Fruit fly (Drosophila melanogaster) S2 (cell line): Measurements from ENCODE around the gene Tspo.

Source experiments
- CG8478 ChIP-seq: fragments of >200 bp; optimal IDR thresholded peaks from 2 replicates; lab custom pipeline; 2018
- CTCF ChIP-seq, 2 experiments: fragments of >200 bp; optimal IDR thresholded peaks; 2 replicates each; lab custom pipeline; 2018

The Tspo gene

DNA sequence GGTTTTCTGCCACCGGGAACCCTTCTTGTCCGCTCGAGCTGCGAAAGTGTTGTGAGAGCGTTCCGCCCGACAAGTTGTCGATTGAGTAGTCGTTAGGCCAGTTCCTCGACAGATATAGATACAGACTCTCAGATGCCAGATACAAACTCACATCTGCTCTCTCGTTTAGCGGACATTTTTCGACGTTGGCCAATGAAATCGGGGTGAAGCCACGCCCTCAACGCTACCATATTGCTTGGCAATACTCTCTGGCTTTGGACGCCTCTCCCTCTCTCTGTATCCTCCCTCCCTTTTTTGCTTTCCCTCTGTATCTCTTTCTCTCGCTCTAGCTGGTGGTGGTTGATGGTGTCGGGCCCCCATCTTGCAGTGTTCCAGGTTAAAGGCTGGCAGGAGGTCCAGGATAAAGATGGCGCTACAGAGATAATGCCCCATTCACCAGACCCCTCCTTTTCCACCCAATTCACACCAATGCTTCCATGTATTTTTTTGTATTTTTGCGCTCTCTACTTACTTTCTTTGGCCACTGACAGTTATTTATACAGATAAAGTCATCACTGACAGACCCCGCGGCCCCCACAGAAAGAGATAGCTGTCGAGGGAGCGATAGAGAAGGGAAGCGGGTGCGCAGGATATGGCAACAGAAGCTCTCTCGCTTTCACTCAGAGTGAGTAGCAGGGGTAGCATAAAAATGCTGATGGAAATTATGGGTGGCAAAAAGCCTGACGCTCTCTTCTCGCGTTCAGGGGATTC is 35.4 kb downstream of the Tspo start, which contains the start of gene Gsc:
Gsc (minus strand) TSS at position 51 of the 750 bp plus-strand sequence.
- no peak for TF ChIP-seq CG8478 (lab: Kevin White, UChicago)
- TF ChIP-seq CTCF (optimal IDR thresholded peaks at IDR 0.05; lab: Kevin White, UChicago), result no peak

- TF ChIP-seq CG8478 (lab: Kevin White, UChicago) (no peak), CTCF (optimal IDR thresholded peaks at IDR 0.05; lab: Kevin White, UChicago) (no peak)
These were observed 38.4 kb downstream of the Tspo start for dm6 chr2L:597771-598170.

DNA sequence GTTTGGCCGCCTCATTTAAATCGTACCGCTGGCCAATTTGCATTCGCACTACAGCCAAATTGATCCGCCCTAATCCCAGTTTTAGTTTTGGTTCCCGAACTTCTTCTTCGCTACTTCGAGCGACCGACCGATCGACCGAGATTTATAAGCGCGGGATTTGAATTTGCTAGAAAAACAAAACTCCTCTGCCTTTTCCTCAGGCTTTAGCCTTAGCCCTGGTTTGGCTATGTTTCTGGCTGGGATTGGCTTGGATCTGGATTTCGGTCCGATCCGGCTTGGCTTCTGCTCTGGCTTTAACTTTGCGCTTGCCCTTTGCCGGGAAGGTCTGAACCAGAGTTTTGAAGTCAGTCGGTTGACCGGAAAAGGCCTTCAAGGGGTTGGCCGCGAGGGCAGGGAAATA is 42.4 kb downstream of the Tspo start:
- TF ChIP-seq CG8478 (lab: Kevin White, UChicago) (no peak), CTCF (optimal IDR thresholded peaks at IDR 0.05; lab: Kevin White, UChicago) (peak in 1 of 2 experiments; percentile 20)

dm6 chr2L:602439-602879 is 43.0 kb downstream of the Tspo start, which contains the start of gene CG13689:
Gene CG13689, plus strand, starts transcription at chr2L:602813.
- no peak for TF ChIP-seq CG8478 (lab: Kevin White, UChicago)
- TF ChIP-seq CTCF (optimal IDR thresholded peaks at IDR 0.05; lab: Kevin White, UChicago), result peak; percentile 76 to 95

- TF ChIP-seq CG8478 (lab: Kevin White, UChicago), result no peak
- no peak for TF ChIP-seq CTCF (optimal IDR thresholded peaks at IDR 0.05; lab: Kevin White, UChicago)
These were observed 44.6 kb downstream of the Tspo start for dm6 chr2L:604060-604459.

- no peak for TF ChIP-seq CG8478 (lab: Kevin White, UChicago)
- TF ChIP-seq CTCF (optimal IDR thresholded peaks at IDR 0.05; lab: Kevin White, UChicago), result no peak
These were observed 46.8 kb downstream of the Tspo start for dm6 chr2L:606165-606564.

- no peak for TF ChIP-seq CG8478 (lab: Kevin White, UChicago)
- TF ChIP-seq CTCF (optimal IDR thresholded peaks at IDR 0.05; lab: Kevin White, UChicago), result no peak
These were observed 47.5 kb downstream of the Tspo start for dm6 chr2L:606952-607351.

DNA sequence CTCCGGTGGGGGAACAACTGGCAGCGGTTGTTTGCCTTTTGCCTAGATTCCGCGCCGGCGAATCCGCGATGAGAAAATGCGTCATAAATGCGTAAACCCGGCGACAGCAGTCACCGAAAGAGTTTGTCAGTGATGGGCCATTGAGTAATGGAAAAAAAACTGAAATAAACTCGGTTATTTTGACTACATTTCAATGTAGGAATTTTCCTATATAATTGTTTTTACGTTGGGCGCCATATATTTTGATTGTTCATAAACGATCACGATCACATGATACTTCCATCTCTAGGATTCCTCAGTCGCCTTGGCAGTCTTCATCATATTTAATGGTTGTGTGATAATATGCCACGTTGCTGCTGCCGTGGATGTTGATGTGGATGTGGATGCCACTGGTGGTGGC is 48.7 kb downstream of the Tspo start:
- TF ChIP-seq CTCF (optimal IDR thresholded peaks at IDR 0.05; lab: Kevin White, UChicago) (no peak), CG8478 (lab: Kevin White, UChicago) (no peak)

dm6 chr2L:609497-609896 is 50.1 kb downstream of the Tspo start:
- no peak for TF ChIP-seq CTCF (optimal IDR thresholded peaks at IDR 0.05; lab: Kevin White, UChicago)
